Worm (Caenorhabditis elegans): Measurements from ENCODE around the gene madd-3.

DNA sequence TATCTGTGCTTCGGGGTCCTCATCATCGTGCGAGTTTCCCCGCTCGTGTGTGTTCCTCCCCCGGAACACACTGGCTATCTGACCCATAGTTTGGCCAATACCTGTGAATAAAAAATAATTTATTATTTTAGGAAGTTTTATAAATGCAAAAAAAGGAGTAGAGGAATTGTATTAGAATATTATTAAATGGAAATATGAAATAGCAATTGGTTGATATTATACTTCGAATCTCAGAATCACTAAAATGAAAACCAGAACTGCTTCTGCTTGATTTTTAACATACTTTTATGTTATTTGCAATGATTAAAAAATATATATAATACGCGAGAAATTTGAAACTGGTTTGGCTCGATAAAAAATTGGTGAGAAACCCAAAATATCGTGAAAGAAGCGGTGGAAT is 15.1 kb upstream of the madd-3 start, which contains the start of gene mgrn-1:
- no peak for TF ChIP-seq ceh-36 (tag; optimal IDR thresholded peaks at IDR 0.05)
- TF ChIP-seq tra-4 (tag; optimal IDR thresholded peaks at IDR 0.05): no peak
- no peak for TF ChIP-seq hmbx-1 (tag; optimal IDR thresholded peaks at IDR 0.05)
- TF ChIP-seq sea-1 (GFP tag; conservative IDR thresholded peaks at IDR 0.05): no peak
- no peak for TF ChIP-seq ceh-13 (GFP tag; optimal IDR thresholded peaks at IDR 0.05)

Measured in whole organism, early embryonic.